Fruit fly (Drosophila melanogaster) whole organism, embryonic: ENCODE data around the gene Glut4EF.

Experiments
- Bteb2 ChIP-seq: fragments of 200-800 bp; sonication (Bioruptor generic); optimal IDR thresholded peaks from 2 replicates; lab custom pipeline; 2016; ENCODE audit warnings: missing biosample characterization, missing genetic modification characterization
- CG10543 ChIP-seq: fragments of 200-800 bp; sonication (Bioruptor generic); optimal IDR thresholded peaks from 3 replicates; lab custom pipeline; 2017; ENCODE audit warnings: missing biosample characterization, mild to moderate bottlenecking, missing genetic modification characterization, moderate library complexity
- CG11695 ChIP-seq: fragments of 200-800 bp; sonication (Bioruptor generic); IDR thresholded peaks from 3 replicates; pipeline ENCODE4 v1.3.6; 2022; ENCODE audit warnings: missing biosample characterization, missing genetic modification characterization
- CG12769 ChIP-seq: fragments of 200-800 bp; sonication (Bioruptor generic); optimal IDR thresholded peaks from 2 replicates; lab custom pipeline; 2019; ENCODE audit warnings: missing biosample characterization, mild to moderate bottlenecking, missing genetic modification characterization, moderate library complexity
- CG13624 ChIP-seq: fragments of 200-800 bp; sonication (Bioruptor generic); optimal IDR thresholded peaks from 2 replicates; lab custom pipeline; 2016; ENCODE audit warnings: missing biosample characterization, missing genetic modification characterization
- CG13894 ChIP-seq: fragments of 200-800 bp; sonication (Bioruptor generic); optimal IDR thresholded peaks from 3 replicates; lab custom pipeline; 2018; ENCODE audit warnings: missing biosample characterization, mild to moderate bottlenecking, missing genetic modification characterization, moderate library complexity
- CG17359 ChIP-seq: fragments of 200-800 bp; sonication (Bioruptor generic); optimal IDR thresholded peaks from 3 replicates; lab custom pipeline; 2018; ENCODE audit warnings: missing biosample characterization, mild to moderate bottlenecking, missing genetic modification characterization, moderate library complexity
- CG2202 ChIP-seq: fragments of 200-800 bp; sonication (Bioruptor generic); optimal IDR thresholded peaks from 2 replicates; lab custom pipeline; 2018; ENCODE audit warnings: missing biosample characterization, mild to moderate bottlenecking, missing genetic modification characterization
- CG30431 ChIP-seq: fragments of 200-800 bp; sonication (Bioruptor generic); optimal IDR thresholded peaks from 2 replicates; lab custom pipeline; 2017; ENCODE audit warnings: missing biosample characterization, missing genetic modification characterization
- CG42726 ChIP-seq: fragments of 200-800 bp; sonication (Bioruptor generic); IDR thresholded peaks from 2 replicates; pipeline ENCODE4 v1.3.6; 2022; ENCODE audit warnings: missing biosample characterization, missing genetic modification characterization; ENCODE audit not compliant: partially characterized antibody
- CG4282 ChIP-seq: fragments of 200-800 bp; sonication (Bioruptor generic); optimal IDR thresholded peaks from 2 replicates; lab custom pipeline; 2016; ENCODE audit warnings: missing biosample characterization, missing genetic modification characterization
- CG4820 ChIP-seq: fragments of 200-800 bp; sonication (Bioruptor generic); optimal IDR thresholded peaks from 3 replicates; lab custom pipeline; 2016; ENCODE audit warnings: missing biosample characterization, missing genetic modification characterization
- CG5245 ChIP-seq: fragments of 200-800 bp; sonication (Bioruptor generic); optimal IDR thresholded peaks from 3 replicates; lab custom pipeline; 2016; ENCODE audit warnings: missing biosample characterization, missing genetic modification characterization
- CG6689 ChIP-seq: fragments of 200-800 bp; sonication (Bioruptor generic); IDR thresholded peaks from 2 replicates; pipeline ENCODE4 v1.3.6; 2022; ENCODE audit warnings: missing biosample characterization, missing genetic modification characterization
- CG6813 ChIP-seq: fragments of 200-800 bp; sonication (Bioruptor generic); optimal IDR thresholded peaks from 2 replicates; lab custom pipeline; 2017; ENCODE audit warnings: missing biosample characterization, missing genetic modification characterization, mild to moderate bottlenecking, moderate library complexity, missing genetic modification reagents
- CG7357 ChIP-seq: fragments of 200-800 bp; sonication (Bioruptor generic); IDR thresholded peaks from 3 replicates; pipeline ENCODE4 v1.3.6; 2022; ENCODE audit warnings: missing biosample characterization, missing genetic modification characterization
- CG7839 ChIP-seq: fragments of 200-800 bp; sonication (Bioruptor generic); optimal IDR thresholded peaks from 3 replicates; lab custom pipeline; 2018; ENCODE audit warnings: missing biosample characterization, mild to moderate bottlenecking, missing genetic modification characterization, moderate library complexity
- D19A ChIP-seq: fragments of 200-800 bp; optimal IDR thresholded peaks from 3 replicates; lab custom pipeline; 2019; ENCODE audit warnings: missing biosample characterization, mild to moderate bottlenecking, missing genetic modification characterization, moderate library complexity
- Dfd ChIP-seq, 2 experiments: fragments of >200 bp; optimal IDR thresholded peaks; 2 replicates each; lab custom pipeline; 2017; ENCODE audit warnings: missing biosample characterization in 2 of 2, missing genetic modification characterization in 2 of 2
- Dll ChIP-seq: fragments of 200-800 bp; sonication (Bioruptor generic); IDR thresholded peaks from 4 replicates; pipeline ENCODE4 v1.3.6; 2022; ENCODE audit warnings: missing biosample characterization, missing genetic modification characterization; ENCODE audit not compliant: partially characterized antibody
- Doc3 ChIP-seq: fragments of 200-800 bp; sonication (Bioruptor generic); IDR thresholded peaks from 3 replicates; pipeline ENCODE4 v1.3.6; 2022; ENCODE audit warnings: missing biosample characterization, missing genetic modification characterization; ENCODE audit not compliant: partially characterized antibody
- Dref ChIP-seq: fragments of 200-800 bp; sonication (Bioruptor generic); IDR thresholded peaks from 2 replicates; pipeline ENCODE4 v1.3.6; 2022; ENCODE audit warnings: missing biosample characterization, missing genetic modification characterization
- Gug ChIP-seq: fragments of 200-800 bp; sonication (Bioruptor generic); IDR thresholded peaks from 4 replicates; pipeline ENCODE4 v1.3.6; 2022; ENCODE audit warnings: missing biosample characterization, missing genetic modification characterization
- HLH3B ChIP-seq: fragments of 200-800 bp; sonication (Bioruptor generic); IDR thresholded peaks from 2 replicates; pipeline ENCODE4 v1.3.6; 2022; ENCODE audit warnings: missing biosample characterization, missing genetic modification characterization
- HLH54F ChIP-seq: fragments of 200-800 bp; sonication (Bioruptor generic); optimal IDR thresholded peaks from 3 replicates; lab custom pipeline; 2016; ENCODE audit warnings: missing biosample characterization, missing genetic modification characterization
- Hey ChIP-seq: fragments of 200-800 bp; sonication (Bioruptor generic); optimal IDR thresholded peaks from 3 replicates; lab custom pipeline; 2018; ENCODE audit warnings: missing biosample characterization, mild to moderate bottlenecking, missing genetic modification characterization
- MTF-1 ChIP-seq: fragments of 200-800 bp; sonication (Bioruptor generic); optimal IDR thresholded peaks from 2 replicates; lab custom pipeline; 2018; ENCODE audit warnings: missing biosample characterization, mild to moderate bottlenecking, missing genetic modification characterization, borderline replicate concordance
- Neu2 ChIP-seq: fragments of 200-800 bp; sonication (Bioruptor generic); optimal IDR thresholded peaks from 3 replicates; lab custom pipeline; 2016; ENCODE audit warnings: missing biosample characterization, missing genetic modification characterization, borderline replicate concordance
- Optix ChIP-seq: fragments of 200-800 bp; sonication (Bioruptor generic); IDR thresholded peaks from 3 replicates; pipeline ENCODE4 v1.3.6; 2022; ENCODE audit warnings: missing biosample characterization, missing genetic modification characterization
- PHDP ChIP-seq: fragments of 200-800 bp; sonication (Bioruptor generic); optimal IDR thresholded peaks from 3 replicates; lab custom pipeline; 2018; ENCODE audit warnings: missing biosample characterization, mild to moderate bottlenecking, missing genetic modification characterization, moderate library complexity
- Rfx ChIP-seq: fragments of 200-800 bp; sonication (Bioruptor generic); IDR thresholded peaks from 2 replicates; pipeline ENCODE4 v1.3.6; 2022; ENCODE audit warnings: missing biosample characterization, missing genetic modification characterization
- Side ChIP-seq: fragments of 200-800 bp; sonication (Bioruptor generic); optimal IDR thresholded peaks from 2 replicates; lab custom pipeline; 2016; ENCODE audit warnings: missing biosample characterization, missing genetic modification characterization
- Sox100B ChIP-seq: fragments of 200-800 bp; sonication (Bioruptor generic); optimal IDR thresholded peaks from 3 replicates; lab custom pipeline; 2018; ENCODE audit warnings: missing biosample characterization, mild to moderate bottlenecking, missing genetic modification characterization
- ara ChIP-seq: fragments of 200-800 bp; sonication (Bioruptor generic); IDR thresholded peaks from 2 replicates; pipeline ENCODE4 v1.3.6; 2022; ENCODE audit warnings: missing biosample characterization, missing genetic modification characterization
- danr ChIP-seq: fragments of 200-800 bp; sonication (Bioruptor generic); IDR thresholded peaks from 2 replicates; pipeline ENCODE4 v1.3.6; 2022; ENCODE audit warnings: missing biosample characterization, missing genetic modification characterization
- dmrt11E ChIP-seq: fragments of 200-800 bp; sonication (Bioruptor generic); optimal IDR thresholded peaks from 3 replicates; lab custom pipeline; 2018; ENCODE audit warnings: missing biosample characterization, mild to moderate bottlenecking, missing genetic modification characterization, moderate library complexity
- eve ChIP-seq, 2 experiments: fragments of >200 bp; optimal IDR thresholded peaks; 2 replicates each; lab custom pipeline; 2017; ENCODE audit warnings: missing biosample characterization in 2 of 2, missing genetic modification characterization in 2 of 2
- exex ChIP-seq: fragments of 200-800 bp; sonication (Bioruptor generic); optimal IDR thresholded peaks from 4 replicates; lab custom pipeline; 2018; ENCODE audit warnings: missing biosample characterization, mild to moderate bottlenecking, missing genetic modification characterization, moderate library complexity
- her ChIP-seq: fragments of 200-800 bp; sonication (Bioruptor generic); optimal IDR thresholded peaks from 2 replicates; lab custom pipeline; 2016; ENCODE audit warnings: missing biosample characterization, missing genetic modification characterization
- jumu ChIP-seq: fragments of 200-800 bp; sonication (Bioruptor generic); optimal IDR thresholded peaks from 3 replicates; lab custom pipeline; 2016; ENCODE audit warnings: missing biosample characterization, missing genetic modification characterization
- p53 ChIP-seq: fragments of 200-800 bp; sonication (Bioruptor generic); optimal IDR thresholded peaks from 2 replicates; lab custom pipeline; 2016; ENCODE audit warnings: missing biosample characterization, missing genetic modification characterization
- prd ChIP-seq, 3 experiments: fragments of >200 bp in 2 of 3; fragments of 200-800 bp in 1 of 3; sonication (Bioruptor generic) in 1 of 3; optimal IDR thresholded peaks in 2 of 3; IDR thresholded peaks in 1 of 3; 2 replicates in 2 of 3; 3 replicates in 1 of 3; pipeline versions ENCODE4 v1.3.6 to Lab custom; 2017 to 2022; ENCODE audit warnings: missing biosample characterization in 1 of 3, missing genetic modification characterization in 1 of 3
- pum ChIP-seq: fragments of 200-800 bp; sonication (Bioruptor generic); optimal IDR thresholded peaks from 2 replicates; lab custom pipeline; 2016; ENCODE audit warnings: missing biosample characterization, missing genetic modification characterization
- rib ChIP-seq: fragments of 200-800 bp; sonication (Bioruptor generic); IDR thresholded peaks from 2 replicates; pipeline ENCODE4 v1.3.6; 2022; ENCODE audit warnings: missing biosample characterization, missing genetic modification characterization
- shn ChIP-seq: fragments of 200-800 bp; sonication (Bioruptor generic); optimal IDR thresholded peaks from 3 replicates; lab custom pipeline; 2016; ENCODE audit warnings: missing biosample characterization, missing genetic modification characterization
- sug ChIP-seq: fragments of 200-800 bp; optimal IDR thresholded peaks from 2 replicates; lab custom pipeline; 2019; ENCODE audit warnings: missing biosample characterization, mild to moderate bottlenecking, missing genetic modification characterization, moderate library complexity
- tna ChIP-seq: fragments of 200-800 bp; sonication (Bioruptor generic); IDR thresholded peaks from 2 replicates; pipeline ENCODE4 v1.3.6; 2022; ENCODE audit warnings: missing biosample characterization, missing genetic modification characterization; ENCODE audit not compliant: partially characterized antibody
- zen ChIP-seq: fragments of 200-800 bp; sonication (Bioruptor generic); optimal IDR thresholded peaks from 3 replicates; lab custom pipeline; 2018; ENCODE audit warnings: missing biosample characterization, mild to moderate bottlenecking, missing genetic modification characterization, moderate library complexity
- zen2 ChIP-seq: fragments of 200-800 bp; sonication (Bioruptor generic); IDR thresholded peaks from 3 replicates; pipeline ENCODE4 v1.3.6; 2022; ENCODE audit warnings: missing biosample characterization, missing genetic modification characterization; ENCODE audit not compliant: partially characterized antibody

Gene Glut4EF

dm6 chr3R:9884461-9885185 is 10.1 kb downstream of the Glut4EF start (continued):
- TF ChIP-seq HLH3B (GFP tag; lab: Robert Waterston, UW) (peak; percentile 60), her (peak; percentile 64), Dll (GFP tag; lab: Robert Waterston, UW) (no peak), CG4820 (GFP tag; lab: Kevin White, UChicago) (no peak), zen (tag; lab: Kevin White, UChicago) (no peak), CG6689 (peak; percentile 27; the same call in 1 of the 2 replicates), CG7357 (GFP tag; lab: Robert Waterston, UW) (no peak), pum (GFP tag; lab: Kevin White, UChicago) (peak; percentile 42), zen2 (GFP tag; lab: Robert Waterston, UW) (no peak), CG12769 (tag; lab: Kevin White, UChicago) (peak; percentile 86), p53 (GFP tag; lab: Kevin White, UChicago) (no peak), eve (GFP tag; optimal IDR thresholded peaks at IDR 0.05; lab: Kevin White, UChicago) (no peak), CG13894 (tag; lab: Kevin White, UChicago) (peak; percentile 81), Dfd (GFP tag; optimal IDR thresholded peaks at IDR 0.05; lab: Kevin White, UChicago) (no peak), Rfx (GFP tag; lab: Robert Waterston, UW) (peak; percentile 91), CG11695 (GFP tag; lab: Robert Waterston, UW) (0 out of 3 replicates have a peak, but pooled peaks have one; percentile 19), ara (GFP tag; lab: Robert Waterston, UW) (no peak), jumu (GFP tag; lab: Kevin White, UChicago) (peak; percentile 37), CG7839 (tag; lab: Kevin White, UChicago) (peak; percentile 49), Dref (GFP tag; lab: Robert Waterston, UW) (no peak), Sox100B (GFP tag; lab: Kevin White, UChicago) (no peak), HLH54F (GFP tag; lab: Kevin White, UChicago) (peak; percentile 65), CG2202 (no peak), shn (peak; percentile 23), Bteb2 (peak; percentile 40), CG6813 (peak; percentile 6), CG42726 (GFP tag; lab: Robert Waterston, UW) (no peak), CG30431 (GFP tag; lab: Kevin White, UChicago) (no peak), Gug (peak; percentile 86; the same call in 3 of the 4 replicates), exex (tag; lab: Kevin White, UChicago) (peak; percentile 4), CG4282 (GFP tag; lab: Kevin White, UChicago) (no peak), danr (GFP tag; lab: Robert Waterston, UW) (no peak), prd (optimal IDR thresholded peaks at IDR 0.05; lab: Kevin White, UChicago) (no peak), prd (GFP tag; IDR thresholded peaks at IDR 0.05; lab: Robert Waterston, UW) (peak; percentile 53; the same call in 2 of the 3 replicates), sug (tag; lab: Kevin White, UChicago) (peak; percentile 76), tna (GFP tag; lab: Robert Waterston, UW) (no peak), CG10543 (GFP tag; lab: Kevin White, UChicago) (peak; percentile 63), CG17359 (peak; percentile 33), Doc3 (GFP tag; lab: Robert Waterston, UW) (no peak), MTF-1 (GFP tag; lab: Kevin White, UChicago) (no peak), PHDP (tag; lab: Kevin White, UChicago) (peak; percentile 39), CG13624 (GFP tag; lab: Kevin White, UChicago) (peak; percentile 72), dmrt11E (no peak), rib (GFP tag; lab: Robert Waterston, UW) (peak; percentile 53; the same call in 1 of the 2 replicates), Hey (peak; percentile 48), Optix (GFP tag; lab: Robert Waterston, UW) (no peak), Side (peak; percentile 3), CG5245 (no peak), D19A (tag; lab: Kevin White, UChicago) (peak; percentile 15), Neu2 (GFP tag; lab: Kevin White, UChicago) (no peak)
